Fruit fly (Drosophila melanogaster): ENCODE measurements around the gene yip2.

Gene yip2

DNA sequence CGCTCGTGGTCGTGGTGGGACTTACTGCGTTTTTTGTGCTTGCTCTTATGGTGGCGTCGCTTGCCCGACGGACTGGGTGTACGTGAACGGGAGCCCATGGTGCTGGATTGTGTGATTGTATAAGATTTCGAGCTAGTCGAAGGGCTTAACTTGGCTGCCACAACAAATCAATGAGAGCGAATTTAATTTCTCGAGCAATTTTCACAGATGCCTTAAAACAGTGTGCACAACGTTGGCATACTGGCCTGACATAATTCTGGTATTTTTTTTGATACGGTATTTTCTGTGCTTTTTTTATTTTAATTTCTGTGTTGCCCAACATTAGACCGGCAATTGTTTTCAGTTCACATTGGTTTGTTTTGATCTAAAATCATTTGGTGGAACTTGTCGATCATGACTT lies 22.9 kb downstream of the yip2 start, which contains the start of gene Arglu1 (continued):
- TF ChIP-seq CoRest (tag; optimal IDR thresholded peaks at IDR 0.05) (no peak), NFAT (GFP tag; IDR thresholded peaks at IDR 0.05) (peak; percentile 34; the same call in 1 of the 2 replicates), gro (GFP tag; optimal IDR thresholded peaks at IDR 0.05) (peak; percentile 20), CG9876 (GFP tag; optimal IDR thresholded peaks at IDR 0.05) (no peak), lola (GFP tag; optimal IDR thresholded peaks at IDR 0.05) (no peak), Med (GFP tag) (peak; percentile 88), CG15601 (tag; optimal IDR thresholded peaks at IDR 0.05) (no peak), CG13624 (GFP tag; optimal IDR thresholded peaks at IDR 0.05) (peak; percentile 26), CG2712 (tag; optimal IDR thresholded peaks at IDR 0.05) (peak; percentile 28), lbe (GFP tag; optimal IDR thresholded peaks at IDR 0.05) (peak; percentile 29), pzg (GFP tag; optimal IDR thresholded peaks at IDR 0.05) (peak; percentile 60), grn (GFP tag; optimal IDR thresholded peaks at IDR 0.05) (no peak), E2f1 (GFP tag; IDR thresholded peaks at IDR 0.05) (no peak), CG10274 (GFP tag; optimal IDR thresholded peaks at IDR 0.05) (no peak), Ptx1 (GFP tag; IDR thresholded peaks at IDR 0.05) (peak; percentile 39; the same call in 1 of the 2 replicates), CG10267 (tag; optimal IDR thresholded peaks at IDR 0.05) (peak; percentile 86), ssp (GFP tag; IDR thresholded peaks at IDR 0.05) (0 out of 2 replicates have a peak, but pooled peaks have one; percentile 18), Meics (GFP tag; optimal IDR thresholded peaks at IDR 0.05) (peak; percentile 13), CG34422 (GFP tag; IDR thresholded peaks at IDR 0.05) (peak; percentile 64; the same call in 1 of the 3 replicates), CG11456 (GFP tag; IDR thresholded peaks at IDR 0.05) (peak; percentile 63; the same call in 1 of the 3 replicates), ems (GFP tag; optimal IDR thresholded peaks at IDR 0.05) (peak; percentile 28), tin (GFP tag; optimal IDR thresholded peaks at IDR 0.05) (peak; percentile 22), CG2120 (GFP tag; optimal IDR thresholded peaks at IDR 0.05) (peak; percentile 46), Lpt (GFP tag; optimal IDR thresholded peaks at IDR 0.05) (no peak), wdn (GFP tag; IDR thresholded peaks at IDR 0.05) (no peak), eyg (GFP tag; optimal IDR thresholded peaks at IDR 0.05) (peak; percentile 25), stwl (tag; optimal IDR thresholded peaks at IDR 0.05) (peak; percentile 52), CG4617 (GFP tag; optimal IDR thresholded peaks at IDR 0.05; ENCODE audit: borderline replicate concordance) (peak; percentile 87), Rfx (GFP tag; IDR thresholded peaks at IDR 0.05) (peak; percentile 61), tgo (GFP tag; IDR thresholded peaks at IDR 0.05) (peak; percentile 28; the same call in 1 of the 3 replicates), CG33213 (GFP tag; optimal IDR thresholded peaks at IDR 0.05) (peak; percentile 37), CG32772 (GFP tag; IDR thresholded peaks at IDR 0.05) (peak; percentile 77), zfh2 (GFP tag; optimal IDR thresholded peaks at IDR 0.05) (peak; percentile 58), Atf-2 (GFP tag; optimal IDR thresholded peaks at IDR 0.05) (no peak), Dbx (GFP tag; IDR thresholded peaks at IDR 0.05) (peak; percentile 57; the same call in 1 of the 3 replicates), BEAF-32 (GFP tag; optimal IDR thresholded peaks at IDR 0.05) (peak; percentile 6), CG7556 (GFP tag; optimal IDR thresholded peaks at IDR 0.05) (no peak), CG15514 (GFP tag; optimal IDR thresholded peaks at IDR 0.05) (peak; percentile 78), CG11247 (GFP tag; IDR thresholded peaks at IDR 0.05) (peak; percentile 39; the same call in 1 of the 2 replicates), crp (GFP tag; optimal IDR thresholded peaks at IDR 0.05) (peak in 1 of 2 experiments; percentile 41), NfI (GFP tag; optimal IDR thresholded peaks at IDR 0.05) (peak; percentile 26), sob (GFP tag; IDR thresholded peaks at IDR 0.05) (peak; percentile 57; the same call in 1 of the 2 replicates), hkb (optimal IDR thresholded peaks at IDR 0.05) (no peak), hkb (GFP tag; IDR thresholded peaks at IDR 0.05) (peak; percentile 28; the same call in 1 of the 2 replicates), MBD-R2 (GFP tag; IDR thresholded peaks at IDR 0.05) (peak; percentile 88)

All from whole organism, embryonic.